Fruit fly (Drosophila melanogaster): ENCODE measurements around the gene CG31286.

The CG31286 gene

DNA sequence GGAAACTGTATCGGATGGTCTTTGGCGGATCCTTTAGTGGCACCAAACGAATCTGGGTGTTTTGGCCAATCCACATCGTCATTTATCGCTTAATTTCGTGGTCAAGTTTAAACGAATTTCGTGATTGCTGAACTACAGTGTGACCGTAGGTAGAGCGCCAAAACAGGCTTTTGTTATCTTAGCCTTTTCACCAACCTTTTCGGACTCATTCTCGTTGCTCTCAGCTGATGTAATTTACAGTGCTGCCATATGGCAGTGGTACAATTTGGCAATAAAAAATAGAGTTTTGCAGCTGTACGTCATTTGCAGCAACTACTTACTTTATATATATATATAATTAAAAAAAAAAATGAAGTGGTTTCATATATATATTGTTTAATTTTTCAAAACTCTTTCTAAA, 18.9 kb downstream of the CG31286 start, which contains the start of gene agt (continued):
- TF ChIP-seq CG14860 (GFP tag; IDR thresholded peaks at IDR 0.05; ENCODE audit: partially characterized antibody) (no peak), stc (GFP tag; IDR thresholded peaks at IDR 0.05) (no peak), CG14965 (GFP tag; optimal IDR thresholded peaks at IDR 0.05; ENCODE audit: borderline replicate concordance) (no peak), Jarid2 (GFP tag; optimal IDR thresholded peaks at IDR 0.05) (peak; percentile 33), ewg (GFP tag; optimal IDR thresholded peaks at IDR 0.05) (no peak), Hand (GFP tag; optimal IDR thresholded peaks at IDR 0.05) (no peak), Eip74EF (GFP tag; optimal IDR thresholded peaks at IDR 0.05) (no peak), CG2678 (tag; optimal IDR thresholded peaks at IDR 0.05) (no peak), gce (GFP tag; IDR thresholded peaks at IDR 0.05) (no peak), usp (GFP tag; optimal IDR thresholded peaks at IDR 0.05) (no peak), CG12299 (tag; optimal IDR thresholded peaks at IDR 0.05) (no peak), unpg (GFP tag; optimal IDR thresholded peaks at IDR 0.05) (no peak), run (tag; optimal IDR thresholded peaks at IDR 0.05) (no peak), sna (GFP tag; IDR thresholded peaks at IDR 0.05; ENCODE audit: partially characterized antibody) (no peak), stwl (tag; optimal IDR thresholded peaks at IDR 0.05) (peak; percentile 93), CG7745 (tag; optimal IDR thresholded peaks at IDR 0.05) (no peak), zen2 (GFP tag; IDR thresholded peaks at IDR 0.05; ENCODE audit: partially characterized antibody) (no peak), CG32772 (GFP tag; IDR thresholded peaks at IDR 0.05) (no peak), chm (GFP tag; IDR thresholded peaks at IDR 0.05) (no peak), lola (GFP tag; optimal IDR thresholded peaks at IDR 0.05) (no peak), CG11085 (GFP tag; IDR thresholded peaks at IDR 0.05) (no peak), fru (optimal IDR thresholded peaks at IDR 0.05) (no peak), Trl (optimal IDR thresholded peaks at IDR 0.05) (no peak), Trl (GFP tag; optimal IDR thresholded peaks at IDR 0.05) (no peak), Elba2 (GFP tag; optimal IDR thresholded peaks at IDR 0.05) (no peak), CG6683 (GFP tag; optimal IDR thresholded peaks at IDR 0.05) (no peak), CG10321 (GFP tag; IDR thresholded peaks at IDR 0.05) (no peak), CG16863 (GFP tag; optimal IDR thresholded peaks at IDR 0.05) (no peak), bsh (GFP tag; optimal IDR thresholded peaks at IDR 0.05) (no peak), CG18619 (GFP tag; optimal IDR thresholded peaks at IDR 0.05) (no peak), CG9437 (GFP tag; optimal IDR thresholded peaks at IDR 0.05) (no peak), CG7839 (tag; optimal IDR thresholded peaks at IDR 0.05) (no peak), CG12659 (GFP tag; optimal IDR thresholded peaks at IDR 0.05) (peak; percentile 49), CG4424 (GFP tag; optimal IDR thresholded peaks at IDR 0.05) (no peak), gcm2 (GFP tag; optimal IDR thresholded peaks at IDR 0.05) (no peak), dmrt11E (tag; optimal IDR thresholded peaks at IDR 0.05) (no peak), CG13894 (tag; optimal IDR thresholded peaks at IDR 0.05) (peak; percentile 30), CG11696 (GFP tag; IDR thresholded peaks at IDR 0.05) (no peak), CG18599 (GFP tag; optimal IDR thresholded peaks at IDR 0.05) (no peak), aop (GFP tag; IDR thresholded peaks at IDR 0.05) (no peak), lab (GFP tag; optimal IDR thresholded peaks at IDR 0.05) (no peak), ash1 (GFP tag; optimal IDR thresholded peaks at IDR 0.05) (no peak), CG6689 (GFP tag; IDR thresholded peaks at IDR 0.05) (no peak), ara (GFP tag; IDR thresholded peaks at IDR 0.05) (no peak), CG9609 (GFP tag; optimal IDR thresholded peaks at IDR 0.05) (no peak), tin (GFP tag; optimal IDR thresholded peaks at IDR 0.05) (no peak), CG14667 (GFP tag; IDR thresholded peaks at IDR 0.05) (no peak), CG6854 (GFP tag; optimal IDR thresholded peaks at IDR 0.05) (no peak), CoRest (tag; optimal IDR thresholded peaks at IDR 0.05) (peak; percentile 52), gt (GFP tag; IDR thresholded peaks at IDR 0.05) (no peak), dimm (GFP tag; IDR thresholded peaks at IDR 0.05) (no peak)

Measured in whole organism, embryonic.